Fruit fly (Drosophila melanogaster): ENCODE measurements around the gene Ptx1.

- TF ChIP-seq rn (GFP tag; IDR thresholded peaks at IDR 0.05), result no peak
- no peak for TF ChIP-seq CG32121 (GFP tag; IDR thresholded peaks at IDR 0.05)
- TF ChIP-seq CG4496 (GFP tag; IDR thresholded peaks at IDR 0.05), result no peak
- TF ChIP-seq CG14655 (GFP tag; optimal IDR thresholded peaks at IDR 0.05), result no peak
- TF ChIP-seq CG8301 (tag; optimal IDR thresholded peaks at IDR 0.05), result no peak
- no peak for TF ChIP-seq CG9948 (tag; optimal IDR thresholded peaks at IDR 0.05)
- TF ChIP-seq gl (tag; optimal IDR thresholded peaks at IDR 0.05), result no peak
- no peak for TF ChIP-seq CG15710 (tag; optimal IDR thresholded peaks at IDR 0.05)
- no peak for TF ChIP-seq CG17806 (tag; optimal IDR thresholded peaks at IDR 0.05)
- TF ChIP-seq EcR (GFP tag; optimal IDR thresholded peaks at IDR 0.05), result no peak
These were observed 11.0 kb downstream of the Ptx1 start for dm6 chr3R:30923581-30923980.

Data from whole organism, pupa.